Worm (Caenorhabditis elegans): ENCODE measurements around the gene F21C10.9.

DNA sequence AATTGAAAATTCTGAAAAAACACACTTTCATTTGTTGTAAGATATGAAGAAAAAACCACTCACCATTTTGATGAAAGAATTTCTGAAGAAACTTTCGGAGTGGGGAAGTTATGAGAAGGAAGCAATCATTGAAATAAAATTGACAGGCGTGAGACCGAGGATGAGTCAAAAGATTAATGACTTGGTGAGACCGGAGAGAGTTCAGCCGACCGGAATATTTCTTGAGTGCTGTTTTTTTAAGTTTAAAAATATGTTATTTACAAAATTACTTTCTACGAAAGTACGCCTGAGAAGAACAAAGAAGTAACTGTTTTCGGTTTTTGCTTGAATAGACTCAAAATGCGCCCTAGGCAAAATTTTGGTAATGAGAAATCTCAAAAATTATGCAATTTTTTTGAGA lies 42.2 kb downstream of the F21C10.9 start, which contains the start of gene C25E10.10:
- no peak for TF ChIP-seq pha-4 (tag; optimal IDR thresholded peaks at IDR 0.05)
- TF ChIP-seq xnd-1 (tag; optimal IDR thresholded peaks at IDR 0.05) = no peak
- no peak for TF ChIP-seq lin-54 (GFP tag; optimal IDR thresholded peaks at IDR 0.05)
- no peak for TF ChIP-seq unc-130 (GFP tag; optimal IDR thresholded peaks at IDR 0.05)
- no peak for TF ChIP-seq F37B4.10 (GFP tag; IDR thresholded peaks at IDR 0.05)
- TF ChIP-seq C17E4.6 (GFP tag; IDR thresholded peaks at IDR 0.05) = no peak
- no peak for TF ChIP-seq F39B2.1 (GFP tag; IDR thresholded peaks at IDR 0.05)
- TF ChIP-seq ceh-100 (GFP tag; IDR thresholded peaks at IDR 0.05) = no peak

All from whole organism, young adult.